Fruit fly (Drosophila melanogaster): ENCODE data around the gene AdamTS-B.

The AdamTS-B gene

DNA sequence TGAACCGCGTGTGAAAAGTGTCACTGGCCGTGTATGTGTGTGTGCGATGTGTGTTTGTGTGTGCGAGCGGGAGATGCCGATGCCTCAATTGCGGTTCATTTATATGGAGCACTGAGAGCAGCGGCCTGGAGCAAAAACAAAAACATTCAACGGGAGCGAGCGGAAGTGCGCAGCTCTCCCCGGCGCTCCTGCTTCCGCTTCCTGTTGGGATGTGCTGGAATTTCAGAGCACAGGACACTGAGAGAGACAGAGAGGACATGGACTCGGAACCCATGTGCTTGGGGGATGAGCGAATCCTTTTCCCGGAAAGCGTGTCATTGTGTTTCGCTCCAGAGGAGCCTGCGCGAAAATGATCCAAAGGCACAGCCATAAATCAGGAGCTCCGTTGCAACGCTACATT lies 34.1 kb upstream of the AdamTS-B start (continued):
- TF ChIP-seq run (tag; optimal IDR thresholded peaks at IDR 0.05) (no peak), D19B (GFP tag; optimal IDR thresholded peaks at IDR 0.05) (no peak), CG4854 (GFP tag; optimal IDR thresholded peaks at IDR 0.05) (no peak), amos (GFP tag; IDR thresholded peaks at IDR 0.05; ENCODE audit: partially characterized antibody) (no peak), Dfd (GFP tag; optimal IDR thresholded peaks at IDR 0.05) (no peak), MESR4 (GFP tag; optimal IDR thresholded peaks at IDR 0.05) (no peak), danr (GFP tag; IDR thresholded peaks at IDR 0.05) (no peak), sna (GFP tag; IDR thresholded peaks at IDR 0.05; ENCODE audit: partially characterized antibody) (no peak), z (GFP tag; IDR thresholded peaks at IDR 0.05) (no peak), trh (GFP tag; optimal IDR thresholded peaks at IDR 0.05) (no peak), CG8290 (GFP tag; optimal IDR thresholded peaks at IDR 0.05) (no peak), CG8290 (tag; optimal IDR thresholded peaks at IDR 0.05) (peak in 1 of 2 experiments; percentile 53), CG8089 (GFP tag; optimal IDR thresholded peaks at IDR 0.05) (no peak), CG33213 (GFP tag; optimal IDR thresholded peaks at IDR 0.05) (no peak), CG5953 (GFP tag; IDR thresholded peaks at IDR 0.05) (no peak), toy (GFP tag; IDR thresholded peaks at IDR 0.05) (no peak), sd (tag; optimal IDR thresholded peaks at IDR 0.05) (peak; percentile 56), CHES-1-like (GFP tag; optimal IDR thresholded peaks at IDR 0.05) (no peak), Ada2b (GFP tag; IDR thresholded peaks at IDR 0.05) (no peak), Atf6 (GFP tag; IDR thresholded peaks at IDR 0.05) (0 out of 2 replicates have a peak, but pooled peaks have one; percentile 36), CG3163 (GFP tag; optimal IDR thresholded peaks at IDR 0.05) (no peak), bab2 (GFP tag; optimal IDR thresholded peaks at IDR 0.05) (no peak), CG32772 (GFP tag; IDR thresholded peaks at IDR 0.05) (no peak), CG13123 (GFP tag; optimal IDR thresholded peaks at IDR 0.05) (no peak), CG3847 (GFP tag; IDR thresholded peaks at IDR 0.05) (no peak), ems (GFP tag; optimal IDR thresholded peaks at IDR 0.05) (no peak), CG42726 (GFP tag; IDR thresholded peaks at IDR 0.05; ENCODE audit: partially characterized antibody) (no peak), crc (GFP tag; optimal IDR thresholded peaks at IDR 0.05) (no peak), Ptx1 (GFP tag; IDR thresholded peaks at IDR 0.05) (no peak), ase (GFP tag; IDR thresholded peaks at IDR 0.05) (no peak), dm (GFP tag; optimal IDR thresholded peaks at IDR 0.05) (no peak), Vsx1 (GFP tag; optimal IDR thresholded peaks at IDR 0.05) (no peak), CG6254 (GFP tag; optimal IDR thresholded peaks at IDR 0.05) (peak; percentile 51), klu (GFP tag; IDR thresholded peaks at IDR 0.05) (no peak), nerfin-1 (tag; optimal IDR thresholded peaks at IDR 0.05) (peak; percentile 93), CG3726 (GFP tag; IDR thresholded peaks at IDR 0.05) (no peak), CG15479 (GFP tag; optimal IDR thresholded peaks at IDR 0.05) (no peak), Tbp (GFP tag; optimal IDR thresholded peaks at IDR 0.05) (no peak), nau (GFP tag; optimal IDR thresholded peaks at IDR 0.05) (no peak), Rx (GFP tag; IDR thresholded peaks at IDR 0.05) (no peak), NC2α (GFP tag; optimal IDR thresholded peaks at IDR 0.05) (no peak), CG1602 (GFP tag; optimal IDR thresholded peaks at IDR 0.05) (no peak), CkIIα-i1 (GFP tag; IDR thresholded peaks at IDR 0.05) (no peak), pros (GFP tag; optimal IDR thresholded peaks at IDR 0.05) (no peak), Max (GFP tag; optimal IDR thresholded peaks at IDR 0.05) (no peak), odd (GFP tag; optimal IDR thresholded peaks at IDR 0.05) (peak; percentile 71), CG18011 (GFP tag; optimal IDR thresholded peaks at IDR 0.05) (no peak), Taf1 (GFP tag; IDR thresholded peaks at IDR 0.05) (no peak), Eip74EF (GFP tag; optimal IDR thresholded peaks at IDR 0.05) (no peak), Oaz (GFP tag; IDR thresholded peaks at IDR 0.05) (no peak), H2.0 (GFP tag; IDR thresholded peaks at IDR 0.05) (no peak), gem (tag; optimal IDR thresholded peaks at IDR 0.05) (no peak), Elba2 (GFP tag; optimal IDR thresholded peaks at IDR 0.05) (no peak)
